Worm (Caenorhabditis elegans) whole organism, late embryonic: ENCODE measurements around the gene C46F9.6.

Source experiments
- C08G9.2 ChIP-seq: sonication (generic microtip); optimal IDR thresholded peaks from 2 replicates; lab custom pipeline; 2016; ENCODE audit warnings: mild to moderate bottlenecking, missing genetic modification characterization, moderate library complexity, missing compliant biosample characterization
- Y22D7AL.16 ChIP-seq: sonication (generic microtip); optimal IDR thresholded peaks from 2 replicates; lab custom pipeline; 2016; ENCODE audit warnings: missing genetic modification characterization, missing compliant biosample characterization
- ahr-1 ChIP-seq: sonication (generic microtip); optimal IDR thresholded peaks from 2 replicates; lab custom pipeline; 2016; ENCODE audit warnings: missing genetic modification characterization, missing compliant biosample characterization
- ama-1 ChIP-seq: fragments of 150-350 bp; optimal IDR thresholded peaks from 2 replicates; lab custom pipeline; 2014
- elt-2 ChIP-seq: sonication (generic microtip); optimal IDR thresholded peaks from 2 replicates; lab custom pipeline; 2016; ENCODE audit warnings: missing genetic modification reagents, missing genetic modification characterization, missing compliant biosample characterization
- hlh-13 ChIP-seq: fragments of 200-800 bp; sonication (Bioruptor generic); optimal IDR thresholded peaks from 2 replicates; lab custom pipeline; 2018; ENCODE audit warnings: mild to moderate bottlenecking, missing genetic modification characterization, missing compliant biosample characterization
- syd-9 ChIP-seq: sonication (generic microtip); optimal IDR thresholded peaks from 2 replicates; lab custom pipeline; 2016; ENCODE audit warnings: mild to moderate bottlenecking, missing genetic modification characterization, moderate library complexity, missing compliant biosample characterization
- unc-3 ChIP-seq, 2 experiments: fragments of 200-800 bp in 1 of 2; sonication (Bioruptor generic) in 1 of 2; sonication (generic microtip) in 1 of 2; conservative IDR thresholded peaks in 1 of 2; optimal IDR thresholded peaks in 1 of 2; 2 replicates each; pipeline versions ENCODE4 v1.3.6 to Lab custom; 2016 to 2022; ENCODE audit warnings: missing compliant biosample characterization in 2 of 2, missing genetic modification characterization in 2 of 2, missing genetic modification reagents in 1 of 2

ce11 chrII:1851716-1852115, 46.3 kb upstream of the C46F9.6 start:
- TF ChIP-seq Y22D7AL.16 (no peak), C08G9.2 (no peak), syd-9 (no peak), ahr-1 (tag; lab: Kevin White, UChicago) (no peak), unc-3 (GFP tag; conservative IDR thresholded peaks at IDR 0.05; lab: Robert Waterston, UW) (no peak), unc-3 (tag; optimal IDR thresholded peaks at IDR 0.05; lab: Kevin White, UChicago) (no peak), ama-1 (lab: Kevin White, UChicago) (no peak), elt-2 (peak; percentile 99), hlh-13 (no peak)
